1 fruit fly cellular context compared by ENCODE assay signal in the genomic region with DNA sequence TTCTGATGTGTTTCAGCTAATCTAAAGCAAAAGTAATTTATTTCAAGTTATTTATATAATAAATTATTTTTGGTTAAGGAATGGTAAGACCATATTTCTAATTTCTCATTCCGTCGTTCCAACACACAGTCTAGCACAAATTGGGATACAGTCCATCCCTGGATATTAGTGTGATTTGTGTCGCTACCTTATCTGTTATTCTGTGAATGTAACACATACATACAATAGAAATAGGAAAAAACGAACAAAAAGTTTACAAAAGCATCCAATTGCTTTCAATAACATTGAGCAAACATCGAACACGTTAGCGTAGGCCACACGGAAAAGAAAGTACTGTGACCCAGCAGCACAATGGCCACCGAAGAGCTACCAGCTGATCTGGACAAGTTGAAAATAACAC.
A peak's percentile ranks its signal among the peaks of the same experiment; 100 is the strongest.
TF ChIP-seq lines count a peak whose summit lies in the region.

A gene (plus strand): TSS at position 168 of the 400 bp plus-strand sequence.

TF ChIP-seq in whole organism, embryonic, 481 proteins besides CTCF, POLR2A, EP300 and RAD21 (continued from another document and continues in another):
- TF ChIP-seq CG12071 (GFP tag; optimal IDR thresholded peaks at IDR 0.05; lab: Kevin White, UChicago) (no peak), NC2α (GFP tag; optimal IDR thresholded peaks at IDR 0.05; lab: Kevin White, UChicago) (no peak), gro (GFP tag; optimal IDR thresholded peaks at IDR 0.05; lab: Kevin White, UChicago) (peak; percentile 1), Jarid2 (GFP tag; optimal IDR thresholded peaks at IDR 0.05; lab: Kevin White, UChicago) (no peak), PHDP (tag; optimal IDR thresholded peaks at IDR 0.05; lab: Kevin White, UChicago) (peak; percentile 18), dimm (GFP tag; IDR thresholded peaks at IDR 0.05; lab: Robert Waterston, UW) (no peak), Pdp1 (GFP tag; optimal IDR thresholded peaks at IDR 0.05; lab: Kevin White, UChicago) (peak in 1 of 2 experiments; percentile 88), HHEX (GFP tag; optimal IDR thresholded peaks at IDR 0.05; lab: Kevin White, UChicago) (no peak), vnd (GFP tag; IDR thresholded peaks at IDR 0.05; lab: Robert Waterston, UW; ENCODE audit: partially characterized antibody) (no peak), CG10979 (tag; optimal IDR thresholded peaks at IDR 0.05; lab: Kevin White, UChicago) (no peak), CG6689 (GFP tag; IDR thresholded peaks at IDR 0.05; lab: Robert Waterston, UW) (no peak), lbe (GFP tag; optimal IDR thresholded peaks at IDR 0.05; lab: Kevin White, UChicago) (peak; percentile 21), Mad (GFP tag; optimal IDR thresholded peaks at IDR 0.05; lab: Kevin White, UChicago) (no peak), Fer1 (GFP tag; optimal IDR thresholded peaks at IDR 0.05; lab: Kevin White, UChicago) (no peak), ato (GFP tag; IDR thresholded peaks at IDR 0.05; lab: Robert Waterston, UW; ENCODE audit: partially characterized antibody) (no peak), lov (optimal IDR thresholded peaks at IDR 0.05; lab: Kevin White, UChicago) (no peak), lov (GFP tag; IDR thresholded peaks at IDR 0.05; lab: Robert Waterston, UW) (no peak), psq (GFP tag; optimal IDR thresholded peaks at IDR 0.05; lab: Kevin White, UChicago) (no peak), aop (GFP tag; IDR thresholded peaks at IDR 0.05; lab: Robert Waterston, UW) (no peak), peb (GFP tag; IDR thresholded peaks at IDR 0.05; lab: Robert Waterston, UW) (no peak), pho (GFP tag; optimal IDR thresholded peaks at IDR 0.05; lab: Kevin White, UChicago) (no peak), Deaf1 (tag; optimal IDR thresholded peaks at IDR 0.05; lab: Kevin White, UChicago) (no peak), sisA (GFP tag; IDR thresholded peaks at IDR 0.05; lab: Robert Waterston, UW) (no peak), CG6254 (GFP tag; optimal IDR thresholded peaks at IDR 0.05; lab: Kevin White, UChicago) (no peak), Atf6 (GFP tag; IDR thresholded peaks at IDR 0.05; lab: Robert Waterston, UW) (no peak), CG9932 (GFP tag; IDR thresholded peaks at IDR 0.05; lab: Robert Waterston, UW) (peak; percentile 36; the same call in 1 of the 2 replicates), Trl (optimal IDR thresholded peaks at IDR 0.05; lab: Kevin White, UChicago) (no peak), Trl (GFP tag; optimal IDR thresholded peaks at IDR 0.05; lab: Kevin White, UChicago) (no peak), BtbVII (GFP tag; optimal IDR thresholded peaks at IDR 0.05; lab: Kevin White, UChicago) (no peak), stwl (tag; optimal IDR thresholded peaks at IDR 0.05; lab: Kevin White, UChicago) (peak; percentile 59), CG18011 (GFP tag; optimal IDR thresholded peaks at IDR 0.05; lab: Kevin White, UChicago) (no peak), lola (GFP tag; optimal IDR thresholded peaks at IDR 0.05; lab: Kevin White, UChicago) (no peak), cg (GFP tag; optimal IDR thresholded peaks at IDR 0.05; lab: Kevin White, UChicago) (peak; percentile 64), Dref (GFP tag; IDR thresholded peaks at IDR 0.05; lab: Robert Waterston, UW) (peak; percentile 39), CG12391 (tag; optimal IDR thresholded peaks at IDR 0.05; lab: Kevin White, UChicago) (peak; percentile 47), unc-4 (GFP tag; IDR thresholded peaks at IDR 0.05; lab: Robert Waterston, UW; ENCODE audit: partially characterized antibody) (no peak), C15 (GFP tag; IDR thresholded peaks at IDR 0.05; lab: Robert Waterston, UW) (no peak), bsh (GFP tag; optimal IDR thresholded peaks at IDR 0.05; lab: Kevin White, UChicago) (no peak), CG14860 (GFP tag; IDR thresholded peaks at IDR 0.05; lab: Robert Waterston, UW; ENCODE audit: partially characterized antibody) (no peak), ranshi (GFP tag; IDR thresholded peaks at IDR 0.05; lab: Robert Waterston, UW) (no peak), Hr3 (GFP tag; optimal IDR thresholded peaks at IDR 0.05; lab: Kevin White, UChicago) (no peak), Ssrp (tag; optimal IDR thresholded peaks at IDR 0.05; lab: Kevin White, UChicago) (no peak), CG3838 (GFP tag; optimal IDR thresholded peaks at IDR 0.05; lab: Kevin White, UChicago) (no peak), run (tag; optimal IDR thresholded peaks at IDR 0.05; lab: Kevin White, UChicago) (no peak), sob (GFP tag; IDR thresholded peaks at IDR 0.05; lab: Robert Waterston, UW) (no peak), CkIIα-i1 (GFP tag; IDR thresholded peaks at IDR 0.05; lab: Robert Waterston, UW) (no peak), CG13123 (GFP tag; optimal IDR thresholded peaks at IDR 0.05; lab: Kevin White, UChicago) (no peak), CG6813 (GFP tag; optimal IDR thresholded peaks at IDR 0.05; lab: Kevin White, UChicago) (no peak), CG13287 (GFP tag; IDR thresholded peaks at IDR 0.05; lab: Robert Waterston, UW; ENCODE audit: partially characterized antibody) (0 out of 2 replicates have a peak, but pooled peaks have one; percentile 39), Atf-2 (GFP tag; optimal IDR thresholded peaks at IDR 0.05; lab: Kevin White, UChicago) (no peak), gcm2 (GFP tag; optimal IDR thresholded peaks at IDR 0.05; lab: Kevin White, UChicago) (no peak), repo (GFP tag; optimal IDR thresholded peaks at IDR 0.05; lab: Kevin White, UChicago) (no peak), Drgx (GFP tag; IDR thresholded peaks at IDR 0.05; lab: Robert Waterston, UW) (no peak), CG4707 (GFP tag; optimal IDR thresholded peaks at IDR 0.05; lab: Kevin White, UChicago) (no peak), HLHmδ (GFP tag; optimal IDR thresholded peaks at IDR 0.05; lab: Kevin White, UChicago) (no peak), MESR4 (GFP tag; optimal IDR thresholded peaks at IDR 0.05; lab: Kevin White, UChicago) (peak; percentile 95), CG12744 (GFP tag; optimal IDR thresholded peaks at IDR 0.05; lab: Kevin White, UChicago) (no peak), salm (tag; optimal IDR thresholded peaks at IDR 0.05; lab: Kevin White, UChicago) (no peak), MTF-1 (GFP tag; optimal IDR thresholded peaks at IDR 0.05; lab: Kevin White, UChicago; ENCODE audit: borderline replicate concordance) (no peak), wek (GFP tag; optimal IDR thresholded peaks at IDR 0.05; lab: Kevin White, UChicago) (no peak), phol (tag; optimal IDR thresholded peaks at IDR 0.05; lab: Kevin White, UChicago) (peak; percentile 40), ara (GFP tag; IDR thresholded peaks at IDR 0.05; lab: Robert Waterston, UW) (no peak), lmd (GFP tag; IDR thresholded peaks at IDR 0.05; lab: Robert Waterston, UW) (peak; percentile 16; the same call in 1 of the 2 replicates), CG2875 (GFP tag; optimal IDR thresholded peaks at IDR 0.05; lab: Kevin White, UChicago) (no peak), CG15601 (tag; optimal IDR thresholded peaks at IDR 0.05; lab: Kevin White, UChicago) (no peak), Myb (GFP tag; optimal IDR thresholded peaks at IDR 0.05; lab: Kevin White, UChicago) (no peak), Bgb (GFP tag; IDR thresholded peaks at IDR 0.05; lab: Robert Waterston, UW; ENCODE audit: partially characterized antibody) (no peak; the same call in 1 of the 2 replicates), CG31388 (GFP tag; optimal IDR thresholded peaks at IDR 0.05; lab: Kevin White, UChicago) (no peak), CG18599 (GFP tag; optimal IDR thresholded peaks at IDR 0.05; lab: Kevin White, UChicago) (no peak), CG3163 (GFP tag; optimal IDR thresholded peaks at IDR 0.05; lab: Kevin White, UChicago) (no peak), CG11695 (GFP tag; IDR thresholded peaks at IDR 0.05; lab: Robert Waterston, UW) (no peak), Oaz (GFP tag; IDR thresholded peaks at IDR 0.05; lab: Robert Waterston, UW) (no peak), tll (GFP tag; optimal IDR thresholded peaks at IDR 0.05; lab: Kevin White, UChicago) (no peak), Fer2 (tag; optimal IDR thresholded peaks at IDR 0.05; lab: Kevin White, UChicago) (no peak), CG9437 (GFP tag; optimal IDR thresholded peaks at IDR 0.05; lab: Kevin White, UChicago) (no peak), ind (GFP tag; optimal IDR thresholded peaks at IDR 0.05; lab: Kevin White, UChicago) (no peak), hb (GFP tag; IDR thresholded peaks at IDR 0.05; lab: Robert Waterston, UW; ENCODE audit: partially characterized antibody) (no peak), ERR (GFP tag; optimal IDR thresholded peaks at IDR 0.05; lab: Kevin White, UChicago) (no peak), nau (GFP tag; optimal IDR thresholded peaks at IDR 0.05; lab: Kevin White, UChicago) (no peak), CG8359 (GFP tag; optimal IDR thresholded peaks at IDR 0.05; lab: Kevin White, UChicago; ENCODE audit: borderline replicate concordance) (no peak), Antp (GFP tag; optimal IDR thresholded peaks at IDR 0.05; lab: Kevin White, UChicago) (no peak), fd64A (GFP tag; optimal IDR thresholded peaks at IDR 0.05; lab: Kevin White, UChicago) (no peak), CG12942 (GFP tag; optimal IDR thresholded peaks at IDR 0.05; lab: Kevin White, UChicago) (no peak), CG4617 (GFP tag; optimal IDR thresholded peaks at IDR 0.05; lab: Kevin White, UChicago; ENCODE audit: borderline replicate concordance) (peak; percentile 94), gem (tag; optimal IDR thresholded peaks at IDR 0.05; lab: Kevin White, UChicago) (no peak), Max (GFP tag; optimal IDR thresholded peaks at IDR 0.05; lab: Kevin White, UChicago) (peak; percentile 17), CG4854 (GFP tag; optimal IDR thresholded peaks at IDR 0.05; lab: Kevin White, UChicago) (no peak), CG7745 (tag; optimal IDR thresholded peaks at IDR 0.05; lab: Kevin White, UChicago) (no peak), CG7271 (tag; optimal IDR thresholded peaks at IDR 0.05; lab: Kevin White, UChicago) (peak; percentile 11), Gsc (GFP tag; IDR thresholded peaks at IDR 0.05; lab: Robert Waterston, UW) (no peak), cato (GFP tag; optimal IDR thresholded peaks at IDR 0.05; lab: Kevin White, UChicago; ENCODE audit: borderline replicate concordance) (no peak), hbn (GFP tag; IDR thresholded peaks at IDR 0.05; lab: Robert Waterston, UW; ENCODE audit: partially characterized antibody) (no peak), CG1024 (GFP tag; IDR thresholded peaks at IDR 0.05; lab: Robert Waterston, UW) (peak; percentile 93), Oli (tag; optimal IDR thresholded peaks at IDR 0.05; lab: Kevin White, UChicago) (no peak), Lhr (GFP tag; optimal IDR thresholded peaks at IDR 0.05; lab: Kevin White, UChicago) (peak; percentile 54), CG14014 (GFP tag; IDR thresholded peaks at IDR 0.05; lab: Robert Waterston, UW) (no peak), Awh (GFP tag; IDR thresholded peaks at IDR 0.05; lab: Robert Waterston, UW) (no peak), CG6272 (GFP tag; IDR thresholded peaks at IDR 0.05; lab: Robert Waterston, UW) (no peak), CG32532 (GFP tag; IDR thresholded peaks at IDR 0.05; lab: Robert Waterston, UW) (no peak), p53 (GFP tag; optimal IDR thresholded peaks at IDR 0.05; lab: Kevin White, UChicago) (no peak), CG6854 (GFP tag; optimal IDR thresholded peaks at IDR 0.05; lab: Kevin White, UChicago) (no peak), Med (GFP tag; lab: Kevin White, UChicago) (peak; percentile 78), kah (GFP tag; optimal IDR thresholded peaks at IDR 0.05; lab: Kevin White, UChicago) (no peak), CG15514 (GFP tag; optimal IDR thresholded peaks at IDR 0.05; lab: Kevin White, UChicago) (peak; percentile 31), ab (GFP tag; optimal IDR thresholded peaks at IDR 0.05; lab: Kevin White, UChicago) (no peak), CG13775 (GFP tag; optimal IDR thresholded peaks at IDR 0.05; lab: Kevin White, UChicago) (no peak), CG11504 (tag; optimal IDR thresholded peaks at IDR 0.05; lab: Kevin White, UChicago) (no peak), CG1603 (tag; optimal IDR thresholded peaks at IDR 0.05; lab: Kevin White, UChicago) (peak; percentile 100), CG15479 (GFP tag; optimal IDR thresholded peaks at IDR 0.05; lab: Kevin White, UChicago) (no peak), CG17912 (GFP tag; optimal IDR thresholded peaks at IDR 0.05; lab: Kevin White, UChicago) (peak; percentile 19), sc (optimal IDR thresholded peaks at IDR 0.05; lab: Kevin White, UChicago) (no peak), sc (GFP tag; optimal IDR thresholded peaks at IDR 0.05; lab: Kevin White, UChicago) (no peak), klu (GFP tag; IDR thresholded peaks at IDR 0.05; lab: Robert Waterston, UW) (no peak), mirr (GFP tag; optimal IDR thresholded peaks at IDR 0.05; lab: Kevin White, UChicago) (no peak), chinmo (GFP tag; IDR thresholded peaks at IDR 0.05; lab: Robert Waterston, UW; ENCODE audit: partially characterized antibody) (no peak), CG2199 (GFP tag; IDR thresholded peaks at IDR 0.05; lab: Robert Waterston, UW) (no peak), CG15073 (GFP tag; optimal IDR thresholded peaks at IDR 0.05; lab: Kevin White, UChicago) (no peak), crp (GFP tag; optimal IDR thresholded peaks at IDR 0.05; lab: Kevin White, UChicago) (peak in 1 of 2 experiments; percentile 66), CG13624 (GFP tag; optimal IDR thresholded peaks at IDR 0.05; lab: Kevin White, UChicago) (no peak), CG17385 (GFP tag; optimal IDR thresholded peaks at IDR 0.05; lab: Kevin White, UChicago) (no peak), Hr51 (GFP tag; optimal IDR thresholded peaks at IDR 0.05; lab: Kevin White, UChicago) (no peak), CG3281 (GFP tag; optimal IDR thresholded peaks at IDR 0.05; lab: Kevin White, UChicago) (no peak), CG34224 (GFP tag; IDR thresholded peaks at IDR 0.05; lab: Robert Waterston, UW; ENCODE audit: partially characterized antibody) (no peak), CG33557 (GFP tag; optimal IDR thresholded peaks at IDR 0.05; lab: Kevin White, UChicago) (no peak), pb (GFP tag; optimal IDR thresholded peaks at IDR 0.05; lab: Kevin White, UChicago) (no peak), Doc3 (GFP tag; IDR thresholded peaks at IDR 0.05; lab: Robert Waterston, UW; ENCODE audit: partially characterized antibody) (no peak), insv (GFP tag; optimal IDR thresholded peaks at IDR 0.05; lab: Kevin White, UChicago) (no peak), GATAe (GFP tag; conservative IDR thresholded peaks at IDR 0.05; lab: Robert Waterston, UW) (no peak), yki (optimal IDR thresholded peaks at IDR 0.05; lab: Kevin White, UChicago) (no peak), Ada2b (GFP tag; IDR thresholded peaks at IDR 0.05; lab: Robert Waterston, UW) (no peak), CG17186 (GFP tag; optimal IDR thresholded peaks at IDR 0.05; lab: Kevin White, UChicago) (peak; percentile 48)
